Worm (Caenorhabditis elegans) whole organism, L1 larva: ENCODE data around the gene F53F4.2.

ENCODE experiments used
- C34B4.2 ChIP-seq: sonication (generic microtip); optimal IDR thresholded peaks from 2 replicates; lab custom pipeline; 2017; ENCODE audit warnings: mild to moderate bottlenecking, missing genetic modification characterization, missing compliant biosample characterization
- F16B12.6 ChIP-seq: fragments of 150-350 bp; optimal IDR thresholded peaks from 2 replicates; lab custom pipeline; 2014; ENCODE audit warnings: missing biosample characterization, missing genetic modification characterization
- aha-1 ChIP-seq: fragments of 150-350 bp; optimal IDR thresholded peaks from 2 replicates; lab custom pipeline; 2014; ENCODE audit warnings: missing biosample characterization, missing genetic modification characterization
- alr-1 ChIP-seq: fragments of 200-800 bp; sonication (Bioruptor generic); optimal IDR thresholded peaks from 2 replicates; lab custom pipeline; 2018; ENCODE audit warnings: borderline replicate concordance, mild to moderate bottlenecking, missing genetic modification characterization, missing compliant biosample characterization
- blmp-1 ChIP-seq: fragments of 150-350 bp; optimal IDR thresholded peaks from 2 replicates; lab custom pipeline; 2014; ENCODE audit warnings: missing biosample characterization, missing genetic modification characterization
- ceh-63 ChIP-seq: fragments of 200-800 bp; sonication (Bioruptor generic); optimal IDR thresholded peaks from 2 replicates; lab custom pipeline; 2018; ENCODE audit warnings: mild to moderate bottlenecking, missing genetic modification characterization, missing compliant biosample characterization
- ceh-82 ChIP-seq, 3 experiments: fragments of 150-350 bp in 1 of 3; sonication (generic microtip) in 2 of 3; optimal IDR thresholded peaks; 2 replicates each; lab custom pipeline; 2014 to 2017; ENCODE audit warnings: missing biosample characterization in 3 of 3, missing genetic modification characterization in 3 of 3
- ceh-88 ChIP-seq: fragments of 200-800 bp; sonication (Bioruptor generic); IDR thresholded peaks from 2 replicates; pipeline ENCODE4 v1.3.6; 2022; ENCODE audit warnings: missing genetic modification characterization, missing compliant biosample characterization
- ceh-90 ChIP-seq: sonication (generic microtip); optimal IDR thresholded peaks from 2 replicates; lab custom pipeline; 2016; ENCODE audit warnings: missing genetic modification characterization, missing compliant biosample characterization
- ces-1 ChIP-seq: fragments of 150-350 bp; optimal IDR thresholded peaks from 2 replicates; lab custom pipeline; 2014; ENCODE audit warnings: missing biosample characterization, missing genetic modification reagents, missing genetic modification characterization
- dpl-1 ChIP-seq, 3 experiments: fragments of 150-350 bp in 2 of 3; sonication (generic microtip) in 1 of 3; optimal IDR thresholded peaks; 2 replicates each; lab custom pipeline; 2014 to 2017; ENCODE audit warnings: missing biosample characterization in 3 of 3, missing genetic modification characterization in 3 of 3, missing genetic modification reagents in 3 of 3
- egl-27 ChIP-seq, 2 experiments: fragments of 150-350 bp in 1 of 2; sonication (generic microtip); optimal IDR thresholded peaks; 3 replicates each; lab custom pipeline; 2017 to 2018; ENCODE audit warnings: missing biosample characterization in 2 of 2, missing genetic modification characterization in 2 of 2, missing genetic modification reagents in 2 of 2
- elt-2 ChIP-seq: sonication (generic microtip); optimal IDR thresholded peaks from 2 replicates; lab custom pipeline; 2016; ENCODE audit warnings: missing genetic modification characterization, mild to moderate bottlenecking, inconsistent platforms, missing compliant biosample characterization, missing genetic modification reagents
- elt-3 ChIP-seq, 6 experiments: fragments of 150-350 bp in 1 of 6; sonication (generic microtip); optimal IDR thresholded peaks; 2 replicates each; lab custom pipeline; 2017 to 2018; ENCODE audit warnings: missing biosample characterization in 6 of 6, missing genetic modification characterization in 6 of 6, inconsistent platforms in 1 of 6
- ets-5 ChIP-seq: fragments of 200-800 bp; sonication (Bioruptor generic); IDR thresholded peaks from 2 replicates; pipeline ENCODE4 v1.3.6; 2022; ENCODE audit warnings: missing genetic modification characterization, missing compliant biosample characterization
- fkh-10 ChIP-seq: sonication (generic microtip); optimal IDR thresholded peaks from 2 replicates; lab custom pipeline; 2017; ENCODE audit warnings: missing biosample characterization, missing genetic modification reagents, missing genetic modification characterization
- fkh-4 ChIP-seq: sonication (generic microtip); optimal IDR thresholded peaks from 2 replicates; lab custom pipeline; 2016; ENCODE audit warnings: missing compliant biosample characterization, missing genetic modification characterization, borderline replicate concordance
- fkh-8 ChIP-seq: sonication (generic microtip); optimal IDR thresholded peaks from 2 replicates; lab custom pipeline; 2016; ENCODE audit warnings: mild to moderate bottlenecking, missing genetic modification characterization, missing compliant biosample characterization
- fos-1 ChIP-seq: fragments of 150-350 bp; optimal IDR thresholded peaks from 2 replicates; lab custom pipeline; 2014; ENCODE audit warnings: missing biosample characterization, missing genetic modification characterization
- hlh-17 ChIP-seq: fragments of 200-800 bp; sonication (Bioruptor generic); optimal IDR thresholded peaks from 2 replicates; lab custom pipeline; 2018; ENCODE audit warnings: missing genetic modification characterization, mild to moderate bottlenecking, missing compliant biosample characterization, moderate library complexity, borderline replicate concordance
- hlh-4 ChIP-seq: sonication (generic microtip); optimal IDR thresholded peaks from 2 replicates; lab custom pipeline; 2016; ENCODE audit warnings: mild to moderate bottlenecking, missing genetic modification characterization, missing compliant biosample characterization
- hpl-2 ChIP-seq: fragments of 150-350 bp; optimal IDR thresholded peaks from 2 replicates; lab custom pipeline; 2014; ENCODE audit warnings: missing biosample characterization, missing genetic modification reagents, missing genetic modification characterization
- isw-1 ChIP-seq: fragments of 200-800 bp; sonication (Bioruptor generic); IDR thresholded peaks from 2 replicates; pipeline ENCODE4 v1.3.6; 2022; ENCODE audit warnings: missing genetic modification characterization, missing compliant biosample characterization
- lin-13 ChIP-seq: fragments of 150-350 bp; optimal IDR thresholded peaks from 2 replicates; lab custom pipeline; 2014; ENCODE audit warnings: missing biosample characterization, missing genetic modification reagents, missing genetic modification characterization
- lin-14 ChIP-seq: fragments of 200-800 bp; sonication (Bioruptor generic); optimal IDR thresholded peaks from 2 replicates; lab custom pipeline; 2018; ENCODE audit warnings: mild to moderate bottlenecking, missing genetic modification characterization, moderate library complexity, missing compliant biosample characterization
- lin-15B ChIP-seq: fragments of 150-350 bp; sonication (generic microtip); optimal IDR thresholded peaks from 3 replicates; lab custom pipeline; 2014; ENCODE audit warnings: missing biosample characterization, missing genetic modification characterization
- lin-39 ChIP-seq: fragments of 150-350 bp; optimal IDR thresholded peaks from 2 replicates; lab custom pipeline; 2014; ENCODE audit warnings: missing biosample characterization, missing genetic modification reagents, missing genetic modification characterization
- lir-3 ChIP-seq: sonication (generic microtip); optimal IDR thresholded peaks from 2 replicates; lab custom pipeline; 2016; ENCODE audit warnings: mild to moderate bottlenecking, missing genetic modification characterization, moderate library complexity, missing compliant biosample characterization; ENCODE audit not compliant: poor library complexity
- lsy-2 ChIP-seq, 2 experiments: fragments of 150-350 bp; optimal IDR thresholded peaks; 2 replicates each; lab custom pipeline; 2014; ENCODE audit warnings: missing biosample characterization in 2 of 2, missing genetic modification characterization in 2 of 2
- mab-9 ChIP-seq: fragments of 200-800 bp; sonication (Bioruptor generic); IDR thresholded peaks from 2 replicates; pipeline ENCODE4 v1.3.6; 2022; ENCODE audit warnings: missing genetic modification reagents, missing genetic modification characterization, missing compliant biosample characterization
- nhr-12 ChIP-seq: sonication (generic microtip); optimal IDR thresholded peaks from 2 replicates; lab custom pipeline; 2017; ENCODE audit warnings: missing biosample characterization, missing genetic modification characterization
- nhr-19 ChIP-seq: fragments of 200-800 bp; sonication (Bioruptor generic); conservative IDR thresholded peaks from 2 replicates; pipeline ENCODE4 v1.3.6; 2022; ENCODE audit warnings: missing genetic modification characterization, missing compliant biosample characterization
- nhr-237 ChIP-seq: fragments of 150-350 bp; optimal IDR thresholded peaks from 2 replicates; lab custom pipeline; 2014; ENCODE audit warnings: missing biosample characterization, missing genetic modification characterization
- nhr-28 ChIP-seq: fragments of 150-350 bp; optimal IDR thresholded peaks from 2 replicates; lab custom pipeline; 2014; ENCODE audit warnings: missing biosample characterization, missing genetic modification characterization
- nhr-71 ChIP-seq: sonication (generic microtip); optimal IDR thresholded peaks from 2 replicates; lab custom pipeline; 2016; ENCODE audit warnings: mild to moderate bottlenecking, missing genetic modification characterization, moderate library complexity, missing compliant biosample characterization
- nhr-76 ChIP-seq: sonication (generic microtip); optimal IDR thresholded peaks from 2 replicates; lab custom pipeline; 2017; ENCODE audit warnings: missing biosample characterization, missing genetic modification characterization
- nhr-77 ChIP-seq: fragments of 150-350 bp; optimal IDR thresholded peaks from 2 replicates; lab custom pipeline; 2014; ENCODE audit warnings: missing biosample characterization, missing genetic modification characterization
- nhr-85 ChIP-seq: sonication (generic microtip); peaks from one replicate; lab custom pipeline; 2016; ENCODE audit warnings: missing genetic modification characterization, inconsistent platforms, missing compliant biosample characterization
- nhr-90 ChIP-seq: sonication (generic microtip); optimal IDR thresholded peaks from 2 replicates; lab custom pipeline; 2016; ENCODE audit warnings: mild to moderate bottlenecking, missing genetic modification characterization, missing compliant biosample characterization; ENCODE audit not compliant: poor library complexity
- pag-3 ChIP-seq: sonication (generic microtip); optimal IDR thresholded peaks from 2 replicates; lab custom pipeline; 2017; ENCODE audit warnings: missing genetic modification characterization, mild to moderate bottlenecking, missing compliant biosample characterization, antibody characterized with exemption, borderline replicate concordance; ENCODE audit not compliant: insufficient read depth
- rnt-1 ChIP-seq: sonication (generic microtip); optimal IDR thresholded peaks from 2 replicates; lab custom pipeline; 2016; ENCODE audit warnings: mild to moderate bottlenecking, missing genetic modification characterization, moderate library complexity, missing compliant biosample characterization
- sptf-1 ChIP-seq: fragments of 150-350 bp; optimal IDR thresholded peaks from 2 replicates; lab custom pipeline; 2014; ENCODE audit warnings: missing biosample characterization, missing genetic modification characterization
- sup-37 ChIP-seq: fragments of 200-800 bp; sonication (Bioruptor generic); optimal IDR thresholded peaks from 2 replicates; lab custom pipeline; 2018; ENCODE audit warnings: mild to moderate bottlenecking, missing genetic modification characterization, missing compliant biosample characterization
- swsn-7 ChIP-seq: sonication (generic microtip); optimal IDR thresholded peaks from 2 replicates; lab custom pipeline; 2016; ENCODE audit warnings: missing genetic modification characterization, missing compliant biosample characterization
- tlp-1 ChIP-seq: fragments of 150-350 bp; optimal IDR thresholded peaks from 2 replicates; lab custom pipeline; 2014; ENCODE audit warnings: missing biosample characterization, missing genetic modification characterization
- unc-86 ChIP-seq: sonication (generic microtip); optimal IDR thresholded peaks from 2 replicates; lab custom pipeline; 2016; ENCODE audit warnings: missing genetic modification characterization, missing compliant biosample characterization
- vab-15 ChIP-seq: sonication (generic microtip); optimal IDR thresholded peaks from 2 replicates; lab custom pipeline; 2017; ENCODE audit warnings: missing genotype, mild to moderate bottlenecking, missing genetic modification characterization, missing compliant biosample characterization
- zag-1 ChIP-seq: fragments of 150-350 bp; optimal IDR thresholded peaks from 2 replicates; lab custom pipeline; 2014; ENCODE audit warnings: missing biosample characterization, missing genetic modification characterization
- ztf-4 ChIP-seq: fragments of 150-350 bp; optimal IDR thresholded peaks from 2 replicates; lab custom pipeline; 2014; ENCODE audit warnings: missing biosample characterization, missing genetic modification characterization

Gene F53F4.2

DNA sequence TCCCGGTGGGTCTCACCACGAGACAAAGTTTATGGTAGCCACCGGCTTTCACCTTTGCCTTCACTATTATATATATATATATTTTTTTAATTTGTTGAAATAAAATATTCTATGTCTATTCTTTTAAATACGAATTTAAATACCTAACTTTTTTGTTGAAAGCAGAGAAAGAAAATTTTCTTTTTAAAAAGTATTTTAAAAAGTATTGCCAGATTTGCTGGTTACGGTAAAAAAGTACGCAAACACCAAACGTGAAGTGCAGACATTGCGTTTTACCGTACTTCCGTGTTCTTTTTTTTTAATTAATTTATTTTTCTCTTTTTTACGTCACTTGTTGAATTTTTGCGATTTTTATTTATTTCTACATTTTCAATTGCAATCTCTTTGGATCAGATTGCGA, 29.4 kb downstream of the F53F4.2 start, which contains the start of gene C56A3.8:
C56A3.8 (plus strand) TSS at position 301 of the 400 bp plus-strand sequence.
- TF ChIP-seq unc-86 (tag; lab: Kevin White, UChicago) (no peak), ceh-63 (GFP tag; lab: Kevin White, UChicago) (no peak), zag-1 (tag; lab: Kevin White, UChicago) (no peak), hlh-17 (GFP tag; lab: Kevin White, UChicago) (no peak), isw-1 (GFP tag; lab: Robert Waterston, UW) (no peak), nhr-76 (tag; lab: Kevin White, UChicago) (no peak), sptf-1 (tag; lab: Kevin White, UChicago) (no peak)

- TF ChIP-seq nhr-76 (tag; lab: Kevin White, UChicago) (no peak), lin-13 (GFP tag; lab: Kevin White, UChicago) (peak; percentile 65), nhr-237 (tag; lab: Kevin White, UChicago) (peak; percentile 56), nhr-19 (GFP tag; lab: Robert Waterston, UW) (peak; percentile 88), vab-15 (peak; percentile 70), dpl-1 (GFP tag; optimal IDR thresholded peaks at IDR 0.05; lab: Kevin White, UChicago) (peak; percentile 92 to 99 (median 96)), pag-3 (no peak), ceh-90 (peak; percentile 97), fkh-10 (GFP tag; lab: Kevin White, UChicago) (no peak), lin-15B (peak; percentile 71), blmp-1 (tag; lab: Kevin White, UChicago) (peak; percentile 46), fos-1 (tag; lab: Kevin White, UChicago) (peak; percentile 72), lin-14 (GFP tag; lab: Kevin White, UChicago) (peak; percentile 82), sup-37 (peak; percentile 28), ces-1 (GFP tag; lab: Kevin White, UChicago) (no peak), egl-27 (tag; optimal IDR thresholded peaks at IDR 0.05; lab: Kevin White, UChicago) (no peak), aha-1 (tag; lab: Kevin White, UChicago) (no peak), lin-39 (tag; lab: Kevin White, UChicago) (peak; percentile 68), ztf-4 (tag; lab: Kevin White, UChicago) (no peak), nhr-77 (tag; lab: Kevin White, UChicago) (peak; percentile 10), nhr-12 (no peak), hlh-4 (peak; percentile 61), elt-3 (tag; optimal IDR thresholded peaks at IDR 0.05; lab: Kevin White, UChicago) (peak in 2 of 6 experiments; percentile 38 to 78), nhr-85 (tag; lab: Kevin White, UChicago) (peak; percentile 96), isw-1 (GFP tag; lab: Robert Waterston, UW) (peak; percentile 79), ets-5 (no peak), hlh-17 (GFP tag; lab: Kevin White, UChicago) (peak; percentile 33), fkh-4 (tag; lab: Kevin White, UChicago) (peak; percentile 98), sptf-1 (tag; lab: Kevin White, UChicago) (no peak), ceh-82 (tag; optimal IDR thresholded peaks at IDR 0.05; lab: Kevin White, UChicago) (peak; percentile 67 to 79 (median 76)), C34B4.2 (tag; lab: Kevin White, UChicago) (peak; percentile 27), nhr-90 (tag; lab: Kevin White, UChicago) (peak; percentile 93), lsy-2 (tag; optimal IDR thresholded peaks at IDR 0.05; lab: Kevin White, UChicago) (peak; percentile 83 to 84), lir-3 (tag; lab: Kevin White, UChicago) (peak; percentile 96), elt-2 (tag; lab: Kevin White, UChicago) (peak; percentile 80), nhr-28 (tag; lab: Kevin White, UChicago) (no peak), F16B12.6 (tag; lab: Kevin White, UChicago) (no peak), mab-9 (GFP tag; lab: Robert Waterston, UW) (peak; percentile 86), fkh-8 (tag; lab: Kevin White, UChicago) (peak; percentile 76), swsn-7 (tag; lab: Kevin White, UChicago) (peak; percentile 86), tlp-1 (no peak), hpl-2 (no peak), rnt-1 (tag; lab: Kevin White, UChicago) (peak; percentile 99), alr-1 (tag; lab: Kevin White, UChicago) (peak; percentile 12), ceh-88 (GFP tag; lab: Robert Waterston, UW) (0 out of 2 replicates have a peak, but pooled peaks have one; percentile 29), nhr-71 (tag; lab: Kevin White, UChicago) (peak; percentile 93)
Observed at ce11 chrV:13556746-13557145, 32.6 kb downstream of the F53F4.2 start, which contains the start of gene cav-2. Gene cav-2, plus strand, starts transcription at chrV:13557104.
